Fruit fly (Drosophila melanogaster) whole organism, wandering third instar larva: ENCODE results near the gene tub.

Experiments
- HLH106 ChIP-seq: fragments of 200-800 bp; optimal IDR thresholded peaks from 3 replicates; lab custom pipeline; 2019; ENCODE audit warnings: missing biosample characterization, mild to moderate bottlenecking, missing genetic modification characterization, moderate library complexity
- Mio ChIP-seq: sonication (Bioruptor generic); optimal IDR thresholded peaks from 2 replicates; lab custom pipeline; 2016; ENCODE audit warnings: missing biosample characterization, missing genetic modification characterization
- Myc ChIP-seq: fragments of >200 bp; optimal IDR thresholded peaks from 2 replicates; lab custom pipeline; 2017
- dl ChIP-seq, 2 experiments: fragments of 175-275, 200-275 bp in 1 of 2; fragments of 200-275 bp in 1 of 2; sonication (Bioruptor generic); optimal IDR thresholded peaks; lab custom pipeline; 2018; ENCODE audit warnings: mild to moderate bottlenecking in 2 of 2, missing biosample characterization in 2 of 2, missing genetic modification characterization in 2 of 2, moderate library complexity in 2 of 2; ENCODE audit not compliant: partially characterized antibody in 2 of 2, insufficient read depth in 1 of 2
- h ChIP-seq: fragments of 200-800 bp; sonication (Bioruptor generic); optimal IDR thresholded peaks from 3 replicates; lab custom pipeline; 2016; ENCODE audit warnings: missing biosample characterization, mild to moderate bottlenecking, missing genetic modification characterization
- pan ChIP-seq: fragments of >200 bp; optimal IDR thresholded peaks from 2 replicates; lab custom pipeline; 2017
- woc ChIP-seq: sonication (Bioruptor generic); optimal IDR thresholded peaks from 2 replicates; lab custom pipeline; 2016; ENCODE audit warnings: missing biosample characterization, mild to moderate bottlenecking, missing genetic modification characterization

DNA sequence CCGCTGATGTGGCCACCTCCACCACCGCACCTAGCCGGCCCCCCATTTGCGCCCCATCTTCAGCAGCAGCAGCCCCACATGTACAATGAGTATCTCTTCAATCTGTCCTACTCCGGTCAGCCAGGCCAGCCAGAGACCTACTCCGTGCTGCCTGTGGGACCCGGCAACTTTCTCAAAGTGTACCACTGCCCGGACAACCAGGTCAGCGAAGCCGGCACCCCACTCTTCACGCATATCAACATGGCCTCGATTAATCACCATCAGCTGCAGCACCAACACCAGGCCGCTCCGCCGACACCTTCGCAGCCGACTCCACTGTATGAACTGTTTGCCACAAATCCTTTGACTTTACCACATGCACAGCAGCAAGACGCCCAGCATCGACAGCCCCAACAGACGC is 50.3 kb downstream of the tub start:
- TF ChIP-seq pan = no peak
- no peak for TF ChIP-seq dl (GFP tag; optimal IDR thresholded peaks at IDR 0.05; lab: Kevin White, UChicago; ENCODE audit: insufficient read depth in 1 of 2, partially characterized antibody in 2 of 2)
- no peak for TF ChIP-seq woc (GFP tag; lab: Kevin White, UChicago)
- TF ChIP-seq h (GFP tag; lab: Kevin White, UChicago) = no peak
- no peak for TF ChIP-seq Myc (lab: Kevin White, UChicago)
- TF ChIP-seq Mio (GFP tag; lab: Kevin White, UChicago) = no peak
- no peak for TF ChIP-seq HLH106 (tag; lab: Kevin White, UChicago)
